Fruit fly (Drosophila melanogaster) whole organism, embryonic: ENCODE measurements around the gene CG7497.

Source experiments
- Abd-B ChIP-seq: fragments of 200-800 bp; sonication (Bioruptor generic); optimal IDR thresholded peaks from 2 replicates; lab custom pipeline; 2018; ENCODE audit warnings: missing biosample characterization, mild to moderate bottlenecking, missing genetic modification characterization, moderate library complexity
- Adf1 ChIP-seq: fragments of 200-800 bp; sonication (Bioruptor generic); IDR thresholded peaks from 2 replicates; pipeline ENCODE4 v1.3.6; 2022; ENCODE audit warnings: missing biosample characterization, missing genetic modification characterization
- CG10654 ChIP-seq: fragments of 200-800 bp; sonication (Bioruptor generic); optimal IDR thresholded peaks from 2 replicates; lab custom pipeline; 2016; ENCODE audit warnings: missing biosample characterization, missing genetic modification characterization
- CG10979 ChIP-seq: fragments of 200-800 bp; sonication (Bioruptor generic); optimal IDR thresholded peaks from 2 replicates; lab custom pipeline; 2018; ENCODE audit warnings: missing biosample characterization, mild to moderate bottlenecking, missing genetic modification characterization, moderate library complexity
- CG11093 ChIP-seq: fragments of 200-800 bp; sonication (Bioruptor generic); IDR thresholded peaks from 3 replicates; pipeline ENCODE4 v1.3.6; 2022; ENCODE audit warnings: missing biosample characterization, missing genetic modification characterization
- CG11247 ChIP-seq: fragments of 200-800 bp; sonication (Bioruptor generic); IDR thresholded peaks from 2 replicates; pipeline ENCODE4 v1.3.6; 2022; ENCODE audit warnings: missing biosample characterization, missing genetic modification characterization
- CG11504 ChIP-seq: fragments of 200-800 bp; sonication (Bioruptor generic); optimal IDR thresholded peaks from 3 replicates; lab custom pipeline; 2019; ENCODE audit warnings: missing biosample characterization, mild to moderate bottlenecking, missing genetic modification characterization, moderate library complexity
- CG13624 ChIP-seq: fragments of 200-800 bp; sonication (Bioruptor generic); optimal IDR thresholded peaks from 2 replicates; lab custom pipeline; 2016; ENCODE audit warnings: missing biosample characterization, missing genetic modification characterization
- CG14860 ChIP-seq: fragments of 200-800 bp; sonication (Bioruptor generic); IDR thresholded peaks from 3 replicates; pipeline ENCODE4 v1.3.6; 2022; ENCODE audit warnings: missing biosample characterization, missing genetic modification characterization; ENCODE audit not compliant: partially characterized antibody
- CG1603 ChIP-seq: fragments of 200-800 bp; sonication (Bioruptor generic); optimal IDR thresholded peaks from 2 replicates; lab custom pipeline; 2019; ENCODE audit warnings: missing biosample characterization, mild to moderate bottlenecking, missing genetic modification characterization, moderate library complexity
- CG17359 ChIP-seq: fragments of 200-800 bp; sonication (Bioruptor generic); optimal IDR thresholded peaks from 3 replicates; lab custom pipeline; 2018; ENCODE audit warnings: missing biosample characterization, mild to moderate bottlenecking, missing genetic modification characterization, moderate library complexity
- CG18262 ChIP-seq: fragments of 200-800 bp; optimal IDR thresholded peaks from 3 replicates; lab custom pipeline; 2019; ENCODE audit warnings: missing biosample characterization, mild to moderate bottlenecking, missing genetic modification characterization, moderate library complexity
- CG1832 ChIP-seq: fragments of 200-800 bp; sonication (Bioruptor generic); optimal IDR thresholded peaks from 2 replicates; lab custom pipeline; 2017; ENCODE audit warnings: missing biosample characterization, mild to moderate bottlenecking, missing genetic modification characterization, inconsistent platforms
- CG30403 ChIP-seq: fragments of 200-800 bp; sonication (Bioruptor generic); optimal IDR thresholded peaks from 3 replicates; lab custom pipeline; 2016; ENCODE audit warnings: missing biosample characterization, missing genetic modification characterization
- CG31388 ChIP-seq: fragments of 200-800 bp; sonication (Bioruptor generic); optimal IDR thresholded peaks from 2 replicates; lab custom pipeline; 2016; ENCODE audit warnings: missing biosample characterization, missing genetic modification characterization
- CG4360 ChIP-seq: fragments of 200-800 bp; sonication (Bioruptor generic); IDR thresholded peaks from 2 replicates; pipeline ENCODE4 v1.3.6; 2022; ENCODE audit warnings: missing biosample characterization, missing genetic modification characterization
- CG4617 ChIP-seq: fragments of 200-800 bp; sonication (Bioruptor generic); optimal IDR thresholded peaks from 3 replicates; lab custom pipeline; 2016; ENCODE audit warnings: missing biosample characterization, missing genetic modification characterization, borderline replicate concordance
- CG4820 ChIP-seq: fragments of 200-800 bp; sonication (Bioruptor generic); optimal IDR thresholded peaks from 3 replicates; lab custom pipeline; 2016; ENCODE audit warnings: missing biosample characterization, missing genetic modification characterization
- CG8765 ChIP-seq: fragments of 200-800 bp; sonication (Bioruptor generic); IDR thresholded peaks from 2 replicates; pipeline ENCODE4 v1.3.6; 2022; ENCODE audit warnings: missing biosample characterization, missing genetic modification characterization
- CG8924 ChIP-seq: fragments of 200-800 bp; optimal IDR thresholded peaks from 3 replicates; lab custom pipeline; 2019; ENCODE audit warnings: missing biosample characterization, mild to moderate bottlenecking, missing genetic modification characterization, moderate library complexity
- Eip74EF ChIP-seq, 2 experiments: fragments of 200-800 bp in 1 of 2; fragments of >200 bp in 1 of 2; sonication (Bioruptor generic) in 1 of 2; optimal IDR thresholded peaks; 2 replicates each; lab custom pipeline; 2017 to 2019; ENCODE audit warnings: missing biosample characterization in 2 of 2, missing genetic modification characterization in 2 of 2, mild to moderate bottlenecking in 1 of 2, moderate library complexity in 1 of 2
- Elba2 ChIP-seq: fragments of 200-800 bp; sonication (Bioruptor generic); optimal IDR thresholded peaks from 3 replicates; lab custom pipeline; 2016; ENCODE audit warnings: missing biosample characterization, missing genetic modification characterization
- GATAe ChIP-seq: fragments of 200-800 bp; sonication (Bioruptor generic); conservative IDR thresholded peaks from 2 replicates; pipeline ENCODE4 v1.3.6; 2022; ENCODE audit warnings: missing biosample characterization, missing genetic modification characterization
- Hr3 ChIP-seq: fragments of 200-800 bp; sonication (Bioruptor generic); optimal IDR thresholded peaks from 3 replicates; lab custom pipeline; 2016; ENCODE audit warnings: missing biosample characterization, missing genetic modification characterization
- Hr78 ChIP-seq, 2 experiments: fragments of 200-800 bp in 1 of 2; fragments of >200 bp in 1 of 2; sonication (Bioruptor generic) in 1 of 2; optimal IDR thresholded peaks; 2 replicates each; lab custom pipeline; 2017 to 2019; ENCODE audit warnings: missing biosample characterization in 2 of 2, missing genetic modification characterization in 2 of 2, mild to moderate bottlenecking in 1 of 2, moderate library complexity in 1 of 2
- NFAT ChIP-seq: fragments of 200-800 bp; sonication (Bioruptor generic); IDR thresholded peaks from 2 replicates; pipeline ENCODE4 v1.3.6; 2022; ENCODE audit warnings: missing biosample characterization, missing genetic modification characterization
- NfI ChIP-seq: fragments of 200-800 bp; sonication (Bioruptor generic); optimal IDR thresholded peaks from 3 replicates; lab custom pipeline; 2018; ENCODE audit warnings: missing biosample characterization, mild to moderate bottlenecking, missing genetic modification characterization, moderate library complexity
- Sox100B ChIP-seq: fragments of 200-800 bp; sonication (Bioruptor generic); optimal IDR thresholded peaks from 3 replicates; lab custom pipeline; 2018; ENCODE audit warnings: missing biosample characterization, mild to moderate bottlenecking, missing genetic modification characterization
- YL-1 ChIP-seq: fragments of 200-800 bp; sonication (Bioruptor generic); optimal IDR thresholded peaks from 3 replicates; lab custom pipeline; 2017; ENCODE audit warnings: missing biosample characterization, mild to moderate bottlenecking, missing genetic modification characterization
- bcd ChIP-seq: fragments of 200-800 bp; sonication (Bioruptor generic); optimal IDR thresholded peaks from 2 replicates; lab custom pipeline; 2017; ENCODE audit warnings: missing biosample characterization, mild to moderate bottlenecking, missing genetic modification characterization
- cato ChIP-seq: fragments of 200-800 bp; sonication (Bioruptor generic); optimal IDR thresholded peaks from 2 replicates; lab custom pipeline; 2016; ENCODE audit warnings: missing biosample characterization, missing genetic modification characterization, borderline replicate concordance
- chif ChIP-seq, 2 experiments: fragments of 200-800 bp; sonication (Bioruptor generic); optimal IDR thresholded peaks; 3 replicates each; lab custom pipeline; 2016; ENCODE audit warnings: missing biosample characterization in 2 of 2, missing genetic modification characterization in 2 of 2
- chn ChIP-seq: fragments of 200-800 bp; sonication (Bioruptor generic); optimal IDR thresholded peaks from 2 replicates; lab custom pipeline; 2016; ENCODE audit warnings: missing biosample characterization, missing genetic modification characterization
- dmrt99B ChIP-seq: fragments of 200-800 bp; sonication (Bioruptor generic); optimal IDR thresholded peaks from 2 replicates; lab custom pipeline; 2018; ENCODE audit warnings: missing biosample characterization, mild to moderate bottlenecking, missing genetic modification characterization, moderate library complexity
- ftz-f1 ChIP-seq: fragments of 200-800 bp; sonication (Bioruptor generic); optimal IDR thresholded peaks from 2 replicates; lab custom pipeline; 2016; ENCODE audit warnings: missing biosample characterization, missing genetic modification characterization
- grn ChIP-seq: fragments of 200-800 bp; sonication (Bioruptor generic); optimal IDR thresholded peaks from 3 replicates; lab custom pipeline; 2017; ENCODE audit warnings: missing biosample characterization, missing genetic modification characterization
- ham ChIP-seq: fragments of 200-800 bp; sonication (Bioruptor generic); IDR thresholded peaks from 2 replicates; pipeline ENCODE4 v1.3.6; 2022; ENCODE audit warnings: missing biosample characterization, missing genetic modification characterization
- jing ChIP-seq: fragments of 200-800 bp; sonication (Bioruptor generic); optimal IDR thresholded peaks from 2 replicates; lab custom pipeline; 2018; ENCODE audit warnings: missing biosample characterization, mild to moderate bottlenecking, missing genetic modification characterization
- nerfin-1 ChIP-seq: fragments of 200-800 bp; sonication (Bioruptor generic); optimal IDR thresholded peaks from 3 replicates; lab custom pipeline; 2019; ENCODE audit warnings: missing biosample characterization, mild to moderate bottlenecking, missing genetic modification characterization, moderate library complexity
- phol ChIP-seq: fragments of 200-800 bp; sonication (Bioruptor generic); optimal IDR thresholded peaks from 3 replicates; lab custom pipeline; 2018; ENCODE audit warnings: missing biosample characterization, mild to moderate bottlenecking, missing genetic modification characterization, moderate library complexity
- sens ChIP-seq: fragments of 200-800 bp; sonication (Bioruptor generic); peaks from one replicate; lab custom pipeline; 2016; ENCODE audit warnings: missing biosample characterization, missing genetic modification characterization
- sima ChIP-seq: fragments of 200-800 bp; sonication (Bioruptor generic); optimal IDR thresholded peaks from 2 replicates; lab custom pipeline; 2016; ENCODE audit warnings: missing biosample characterization, missing genetic modification characterization
- sqz ChIP-seq: fragments of 200-800 bp; sonication (Bioruptor generic); optimal IDR thresholded peaks from 3 replicates; lab custom pipeline; 2018; ENCODE audit warnings: missing biosample characterization, mild to moderate bottlenecking, missing genetic modification characterization
- toy ChIP-seq: fragments of 200-800 bp; sonication (Bioruptor generic); IDR thresholded peaks from 2 replicates; pipeline ENCODE4 v1.3.6; 2022; ENCODE audit warnings: missing biosample characterization, missing genetic modification characterization
- twi ChIP-seq: fragments of 200-800 bp; optimal IDR thresholded peaks from 2 replicates; lab custom pipeline; 2019; ENCODE audit warnings: missing biosample characterization, mild to moderate bottlenecking, missing genetic modification characterization, moderate library complexity
- zfh1 ChIP-seq: fragments of 200-800 bp; sonication (Bioruptor generic); IDR thresholded peaks from 3 replicates; pipeline ENCODE4 v1.3.6; 2022; ENCODE audit warnings: missing biosample characterization, missing genetic modification characterization

The CG7497 gene

DNA sequence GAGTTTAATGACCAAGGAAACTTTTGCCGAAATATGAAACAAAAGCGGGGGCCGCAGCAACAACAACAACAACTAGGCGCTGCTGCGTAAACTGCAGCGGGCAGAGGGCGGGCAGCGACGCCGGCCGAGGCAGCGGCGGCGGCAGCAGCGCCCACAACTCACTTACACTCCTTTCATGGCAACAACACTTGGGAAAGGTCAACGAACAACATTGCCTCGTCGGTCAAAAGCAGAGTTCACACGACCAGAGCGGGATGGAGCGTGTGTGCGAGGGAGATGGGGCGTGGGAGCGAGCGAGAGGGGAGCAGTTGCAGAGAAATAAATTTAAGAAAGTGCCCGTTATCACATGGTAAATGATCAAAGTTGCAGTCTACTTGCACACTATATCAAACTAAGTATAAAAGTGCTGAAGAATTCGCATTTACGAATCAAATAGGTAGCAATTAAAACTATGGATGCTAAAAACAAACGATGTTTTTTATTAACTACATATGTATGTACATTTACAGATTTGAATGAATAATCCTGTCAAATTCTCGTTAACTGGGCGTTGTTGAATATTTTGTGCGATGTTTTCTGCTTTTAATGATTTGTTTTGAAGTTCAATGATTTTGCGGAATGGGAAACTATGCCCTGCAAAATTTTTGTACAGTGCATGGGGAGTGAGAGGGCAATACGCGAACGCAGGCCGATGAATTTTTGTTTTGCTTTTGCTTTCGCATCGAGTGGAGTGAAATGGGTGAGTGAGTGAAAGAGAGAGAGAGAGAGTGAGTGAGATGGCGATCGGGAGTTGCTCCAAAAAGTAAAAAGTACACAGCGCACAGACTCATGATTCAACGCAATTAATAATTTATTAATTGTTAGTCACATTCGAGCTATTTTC is 24.8 kb upstream of the CG7497 start (continued):
- TF ChIP-seq CG4820 (GFP tag; lab: Kevin White, UChicago) (peak; percentile 31), CG18262 (tag; lab: Kevin White, UChicago) (peak; percentile 30), CG11093 (GFP tag; lab: Robert Waterston, UW) (no peak), CG10979 (tag; lab: Kevin White, UChicago) (peak; percentile 30), toy (GFP tag; lab: Robert Waterston, UW) (no peak), CG30403 (GFP tag; lab: Kevin White, UChicago) (peak; percentile 13), sima (no peak), bcd (GFP tag; lab: Kevin White, UChicago) (peak; percentile 4), CG11504 (tag; lab: Kevin White, UChicago) (peak; percentile 47), CG1832 (GFP tag; lab: Kevin White, UChicago) (peak; percentile 61), Hr78 (GFP tag; optimal IDR thresholded peaks at IDR 0.05; lab: Kevin White, UChicago) (peak in 1 of 2 experiments; percentile 87), CG1603 (tag; lab: Kevin White, UChicago) (no peak), ftz-f1 (GFP tag; lab: Kevin White, UChicago) (no peak), CG4360 (peak; percentile 55; the same call in 1 of the 2 replicates), dmrt99B (peak; percentile 28), GATAe (GFP tag; lab: Robert Waterston, UW) (no peak), Adf1 (peak; percentile 51), chn (GFP tag; lab: Kevin White, UChicago) (peak; percentile 18), phol (tag; lab: Kevin White, UChicago) (peak; percentile 39), CG31388 (GFP tag; lab: Kevin White, UChicago) (no peak), zfh1 (no peak), Sox100B (GFP tag; lab: Kevin White, UChicago) (peak; percentile 21), CG14860 (no peak), sens (peak; percentile 50), chif (GFP tag; optimal IDR thresholded peaks at IDR 0.05; lab: Kevin White, UChicago) (peak in 1 of 2 experiments; percentile 2), Eip74EF (GFP tag; optimal IDR thresholded peaks at IDR 0.05; lab: Kevin White, UChicago) (peak in 1 of 2 experiments; percentile 0)

dm6 chr3L:17609068-17609382 is 24.2 kb upstream of the CG7497 start:
- TF ChIP-seq nerfin-1 (tag; lab: Kevin White, UChicago), result no peak
- 0 out of 2 replicates have a peak, but pooled peaks have one; percentile 28 for TF ChIP-seq CG11247 (GFP tag; lab: Robert Waterston, UW)
- TF ChIP-seq NfI, result no peak
- no peak for TF ChIP-seq cato (GFP tag; lab: Kevin White, UChicago)
- TF ChIP-seq CG4617 (GFP tag; lab: Kevin White, UChicago), result no peak
- no peak for TF ChIP-seq Hr3 (GFP tag; lab: Kevin White, UChicago)

DNA sequence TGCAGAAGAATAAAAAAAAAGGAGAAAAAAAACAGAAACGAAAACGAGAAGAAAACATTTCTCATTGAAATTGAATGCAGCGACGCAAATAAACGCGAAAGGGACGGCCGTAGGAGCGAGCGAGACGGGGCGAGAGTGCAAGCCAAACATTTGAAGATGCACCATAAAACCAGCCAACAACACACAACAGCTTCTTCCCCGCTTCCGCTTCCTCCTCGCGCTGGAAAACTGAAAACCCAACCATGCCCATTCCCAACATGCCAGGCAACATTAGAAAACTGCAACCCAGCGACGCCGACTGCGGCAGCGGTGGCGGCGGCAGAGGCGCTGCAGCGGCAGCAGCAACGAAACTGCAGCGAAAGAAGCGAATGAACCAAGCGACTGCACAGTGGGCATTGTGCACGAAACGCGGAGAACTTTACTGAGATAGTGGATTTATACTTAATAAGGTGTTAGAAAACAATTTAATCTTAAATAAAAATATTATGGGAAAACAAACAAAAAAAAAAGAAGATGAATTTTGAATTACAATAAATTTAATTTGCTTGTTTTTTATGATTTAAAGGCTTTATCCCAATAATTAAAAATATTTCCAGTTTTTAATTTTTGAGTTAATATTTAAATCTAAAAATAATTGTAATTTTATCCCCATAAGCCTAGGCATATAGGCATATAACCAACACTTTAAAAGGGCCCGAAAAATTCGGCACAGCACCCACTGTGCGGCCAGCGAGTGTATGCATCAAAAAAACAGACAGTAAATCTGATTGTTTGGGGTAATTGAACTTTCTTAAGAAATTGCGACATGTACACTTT is 22.1 kb upstream of the CG7497 start:
- TF ChIP-seq jing (GFP tag; lab: Kevin White, UChicago), result no peak
- TF ChIP-seq ham (GFP tag; lab: Robert Waterston, UW), result no peak
- peak; percentile 68 for TF ChIP-seq sqz (GFP tag; lab: Kevin White, UChicago)
- no peak for TF ChIP-seq CG8765
- no peak for TF ChIP-seq NFAT
- TF ChIP-seq Abd-B (GFP tag; lab: Kevin White, UChicago), result peak; percentile 61
- peak; percentile 60 for TF ChIP-seq twi (tag; lab: Kevin White, UChicago)
- no peak for TF ChIP-seq Elba2 (GFP tag; lab: Kevin White, UChicago)
- TF ChIP-seq CG13624 (GFP tag; lab: Kevin White, UChicago), result no peak
- TF ChIP-seq YL-1 (GFP tag; lab: Kevin White, UChicago), result no peak
- TF ChIP-seq CG17359 (tag; lab: Kevin White, UChicago), result peak; percentile 70
- peak; percentile 88 for TF ChIP-seq CG10979 (tag; lab: Kevin White, UChicago)
- TF ChIP-seq grn (GFP tag; lab: Kevin White, UChicago), result no peak
- peak; percentile 66 for TF ChIP-seq CG10654
- TF ChIP-seq CG8924 (tag; lab: Kevin White, UChicago), result peak; percentile 66
